Fruit fly (Drosophila melanogaster) whole organism, embryonic: ENCODE data around the gene PGRP-LA.
A peak's percentile ranks its signal among the peaks of the same experiment; 100 is the strongest.

ENCODE experiments used
- CG10147 ChIP-seq: fragments of 200-800 bp; sonication (Bioruptor generic); optimal IDR thresholded peaks from 2 replicates; lab custom pipeline; 2019; ENCODE audit warnings: missing biosample characterization, mild to moderate bottlenecking, missing genetic modification characterization, moderate library complexity
- CG10543 ChIP-seq: fragments of 200-800 bp; sonication (Bioruptor generic); optimal IDR thresholded peaks from 3 replicates; lab custom pipeline; 2017; ENCODE audit warnings: missing biosample characterization, mild to moderate bottlenecking, missing genetic modification characterization, moderate library complexity
- CG12104 ChIP-seq: fragments of 200-800 bp; sonication (Bioruptor generic); optimal IDR thresholded peaks from 3 replicates; lab custom pipeline; 2016; ENCODE audit warnings: missing biosample characterization, missing genetic modification characterization
- CG12659 ChIP-seq: fragments of 200-800 bp; sonication (Bioruptor generic); optimal IDR thresholded peaks from 3 replicates; lab custom pipeline; 2017; ENCODE audit warnings: mild to moderate bottlenecking, missing biosample characterization, missing genetic modification reagents, missing genetic modification characterization
- CG13123 ChIP-seq: fragments of 200-800 bp; sonication (Bioruptor generic); optimal IDR thresholded peaks from 2 replicates; lab custom pipeline; 2016; ENCODE audit warnings: missing biosample characterization, missing genetic modification characterization
- CG15011 ChIP-seq: fragments of 200-800 bp; sonication (Bioruptor generic); optimal IDR thresholded peaks from 3 replicates; lab custom pipeline; 2018; ENCODE audit warnings: missing biosample characterization, mild to moderate bottlenecking, missing genetic modification characterization
- CG15479 ChIP-seq: fragments of 200-800 bp; sonication (Bioruptor generic); optimal IDR thresholded peaks from 3 replicates; lab custom pipeline; 2019; ENCODE audit warnings: missing biosample characterization, mild to moderate bottlenecking, missing genetic modification characterization, moderate library complexity
- CG17612 ChIP-seq: fragments of 200-800 bp; sonication (Bioruptor generic); IDR thresholded peaks from 2 replicates; pipeline ENCODE4 v1.3.6; 2022; ENCODE audit warnings: missing biosample characterization, missing genetic modification characterization
- CG1792 ChIP-seq: fragments of 200-800 bp; sonication (Bioruptor generic); optimal IDR thresholded peaks from 2 replicates; lab custom pipeline; 2016; ENCODE audit warnings: missing biosample characterization, missing genetic modification characterization
- CG18476 ChIP-seq: fragments of 200-800 bp; sonication (Bioruptor generic); optimal IDR thresholded peaks from 2 replicates; lab custom pipeline; 2016; ENCODE audit warnings: missing biosample characterization, mild to moderate bottlenecking, missing genetic modification characterization
- CG18619 ChIP-seq: fragments of 200-800 bp; sonication (Bioruptor generic); optimal IDR thresholded peaks from 3 replicates; lab custom pipeline; 2017; ENCODE audit warnings: missing biosample characterization, mild to moderate bottlenecking, missing genetic modification characterization
- CG2129 ChIP-seq: fragments of 200-800 bp; sonication (Bioruptor generic); IDR thresholded peaks from 2 replicates; pipeline ENCODE4 v1.3.6; 2022; ENCODE audit warnings: missing biosample characterization, missing genetic modification characterization; ENCODE audit not compliant: partially characterized antibody
- CG31441 ChIP-seq: fragments of 200-800 bp; sonication (Bioruptor generic); IDR thresholded peaks from 2 replicates; pipeline ENCODE4 v1.3.6; 2022; ENCODE audit warnings: missing biosample characterization, missing genetic modification characterization
- CG3838 ChIP-seq: fragments of 200-800 bp; sonication (Bioruptor generic); optimal IDR thresholded peaks from 3 replicates; lab custom pipeline; 2016; ENCODE audit warnings: missing biosample characterization, missing genetic modification characterization
- CG3847 ChIP-seq: fragments of 200-800 bp; sonication (Bioruptor generic); IDR thresholded peaks from 2 replicates; pipeline ENCODE4 v1.3.6; 2022; ENCODE audit warnings: missing biosample characterization, missing genetic modification characterization
- CG4854 ChIP-seq: fragments of 200-800 bp; sonication (Bioruptor generic); optimal IDR thresholded peaks from 2 replicates; lab custom pipeline; 2016; ENCODE audit warnings: missing biosample characterization, missing genetic modification characterization, inconsistent platforms
- CG6813 ChIP-seq: fragments of 200-800 bp; sonication (Bioruptor generic); optimal IDR thresholded peaks from 2 replicates; lab custom pipeline; 2017; ENCODE audit warnings: missing biosample characterization, missing genetic modification characterization, mild to moderate bottlenecking, moderate library complexity, missing genetic modification reagents
- CG7556 ChIP-seq: fragments of 200-800 bp; sonication (Bioruptor generic); optimal IDR thresholded peaks from 2 replicates; lab custom pipeline; 2017; ENCODE audit warnings: missing biosample characterization, mild to moderate bottlenecking, missing genetic modification characterization
- CG8089 ChIP-seq: fragments of 200-800 bp; sonication (Bioruptor generic); optimal IDR thresholded peaks from 3 replicates; lab custom pipeline; 2016; ENCODE audit warnings: missing biosample characterization, missing genetic modification characterization
- CTCF ChIP-seq: fragments of 200-800 bp; sonication (Bioruptor generic); optimal IDR thresholded peaks from 2 replicates; lab custom pipeline; 2017; ENCODE audit warnings: missing biosample characterization, mild to moderate bottlenecking, missing genetic modification characterization, moderate library complexity
- Dbx ChIP-seq: fragments of 200-800 bp; sonication (Bioruptor generic); IDR thresholded peaks from 3 replicates; pipeline ENCODE4 v1.3.6; 2022; ENCODE audit warnings: missing biosample characterization, missing genetic modification characterization
- Dp ChIP-seq: fragments of 200-800 bp; sonication (Bioruptor generic); optimal IDR thresholded peaks from 2 replicates; lab custom pipeline; 2018; ENCODE audit warnings: missing biosample characterization, mild to moderate bottlenecking, missing genetic modification characterization, moderate library complexity
- Drgx ChIP-seq: fragments of 200-800 bp; sonication (Bioruptor generic); IDR thresholded peaks from 2 replicates; pipeline ENCODE4 v1.3.6; 2022; ENCODE audit warnings: missing biosample characterization, missing genetic modification characterization
- Hmx ChIP-seq: fragments of 200-800 bp; sonication (Bioruptor generic); optimal IDR thresholded peaks from 2 replicates; lab custom pipeline; 2016; ENCODE audit warnings: missing biosample characterization, missing genetic modification characterization
- Hsf ChIP-seq: fragments of 200-800 bp; sonication (Bioruptor generic); optimal IDR thresholded peaks from 3 replicates; lab custom pipeline; 2016; ENCODE audit warnings: missing biosample characterization, missing genetic modification characterization
- PHDP ChIP-seq: fragments of 200-800 bp; sonication (Bioruptor generic); optimal IDR thresholded peaks from 3 replicates; lab custom pipeline; 2018; ENCODE audit warnings: missing biosample characterization, mild to moderate bottlenecking, missing genetic modification characterization, moderate library complexity
- Rfx ChIP-seq: fragments of 200-800 bp; sonication (Bioruptor generic); IDR thresholded peaks from 2 replicates; pipeline ENCODE4 v1.3.6; 2022; ENCODE audit warnings: missing biosample characterization, missing genetic modification characterization
- Stat92E ChIP-seq, 3 experiments: fragments of >200 bp in 2 of 3; fragments of 200-800 bp in 1 of 3; sonication (Bioruptor generic) in 1 of 3; optimal IDR thresholded peaks; 2 replicates each; lab custom pipeline; 2017 to 2019; ENCODE audit warnings: missing biosample characterization in 3 of 3, missing genetic modification characterization in 3 of 3, mild to moderate bottlenecking in 1 of 3, moderate library complexity in 1 of 3
- Vsx1 ChIP-seq: fragments of 200-800 bp; sonication (Bioruptor generic); optimal IDR thresholded peaks from 2 replicates; lab custom pipeline; 2017; ENCODE audit warnings: missing biosample characterization, mild to moderate bottlenecking, missing genetic modification characterization, missing genetic modification reagents
- az2 ChIP-seq: fragments of 200-800 bp; sonication (Bioruptor generic); optimal IDR thresholded peaks from 3 replicates; lab custom pipeline; 2016; ENCODE audit warnings: missing biosample characterization, missing genetic modification characterization
- caup ChIP-seq: fragments of 200-800 bp; sonication (Bioruptor generic); optimal IDR thresholded peaks from 3 replicates; lab custom pipeline; 2017; ENCODE audit warnings: missing biosample characterization, mild to moderate bottlenecking, missing genetic modification characterization, moderate library complexity; ENCODE audit not compliant: severe bottlenecking
- fd96Cb ChIP-seq: fragments of 200-800 bp; sonication (Bioruptor generic); optimal IDR thresholded peaks from 2 replicates; lab custom pipeline; 2018; ENCODE audit warnings: missing biosample characterization, mild to moderate bottlenecking, missing genetic modification characterization, moderate library complexity
- her ChIP-seq: fragments of 200-800 bp; sonication (Bioruptor generic); optimal IDR thresholded peaks from 2 replicates; lab custom pipeline; 2016; ENCODE audit warnings: missing biosample characterization, missing genetic modification characterization
- hth ChIP-seq: fragments of >200 bp; optimal IDR thresholded peaks from 2 replicates; lab custom pipeline; 2017; ENCODE audit warnings: inconsistent platforms
- inv ChIP-seq: fragments of 200-800 bp; sonication (Bioruptor generic); IDR thresholded peaks from 2 replicates; pipeline ENCODE4 v1.3.6; 2022; ENCODE audit warnings: missing biosample characterization, missing genetic modification characterization; ENCODE audit not compliant: partially characterized antibody
- ken ChIP-seq: fragments of 200-800 bp; sonication (Bioruptor generic); IDR thresholded peaks from 3 replicates; pipeline ENCODE4 v1.3.6; 2022; ENCODE audit warnings: missing biosample characterization, missing genetic modification characterization
- lov ChIP-seq, 2 experiments: fragments of 200-800 bp in 1 of 2; fragments of >200 bp in 1 of 2; sonication (Bioruptor generic) in 1 of 2; IDR thresholded peaks in 1 of 2; optimal IDR thresholded peaks in 1 of 2; 2 replicates in 1 of 2; 3 replicates in 1 of 2; pipeline versions ENCODE4 v1.3.6 to Lab custom; 2017 to 2022; ENCODE audit warnings: missing biosample characterization in 1 of 2, missing genetic modification characterization in 1 of 2
- mirr ChIP-seq: fragments of 200-800 bp; sonication (Bioruptor generic); optimal IDR thresholded peaks from 3 replicates; lab custom pipeline; 2018; ENCODE audit warnings: missing biosample characterization, mild to moderate bottlenecking, missing genetic modification characterization
- nmo ChIP-seq: fragments of 200-800 bp; sonication (Bioruptor generic); optimal IDR thresholded peaks from 2 replicates; lab custom pipeline; 2018; ENCODE audit warnings: missing biosample characterization, mild to moderate bottlenecking, missing genetic modification characterization, moderate library complexity
- otp ChIP-seq: fragments of 200-800 bp; sonication (Bioruptor generic); IDR thresholded peaks from 3 replicates; pipeline ENCODE4, ENCODE4 v1.3.6; 2022; ENCODE audit warnings: missing biosample characterization, missing genetic modification characterization
- pzg ChIP-seq: fragments of 200-800 bp; sonication (Bioruptor generic); optimal IDR thresholded peaks from 3 replicates; lab custom pipeline; 2018; ENCODE audit warnings: missing biosample characterization, mild to moderate bottlenecking, missing genetic modification characterization, moderate library complexity
- ro ChIP-seq: fragments of 200-800 bp; sonication (Bioruptor generic); IDR thresholded peaks from 2 replicates; pipeline ENCODE4 v1.3.6; 2022; ENCODE audit warnings: missing biosample characterization, missing genetic modification characterization
- sc ChIP-seq, 3 experiments: fragments of >200 bp in 2 of 3; fragments of 200-800 bp in 1 of 3; sonication (Bioruptor generic) in 1 of 3; optimal IDR thresholded peaks; 2 replicates in 2 of 3; 3 replicates in 1 of 3; lab custom pipeline; 2017; ENCODE audit warnings: mild to moderate bottlenecking in 1 of 3, missing biosample characterization in 1 of 3, missing genetic modification characterization in 1 of 3, missing genetic modification reagents in 1 of 3
- schlank ChIP-seq: fragments of 200-800 bp; sonication (Bioruptor generic); optimal IDR thresholded peaks from 2 replicates; lab custom pipeline; 2018; ENCODE audit warnings: missing biosample characterization, mild to moderate bottlenecking, missing genetic modification characterization
- sens-2 ChIP-seq: fragments of 200-800 bp; sonication (Bioruptor generic); IDR thresholded peaks from 2 replicates; pipeline ENCODE4 v1.3.6; 2022; ENCODE audit warnings: missing biosample characterization, missing genetic modification characterization
- sima ChIP-seq: fragments of 200-800 bp; sonication (Bioruptor generic); optimal IDR thresholded peaks from 2 replicates; lab custom pipeline; 2016; ENCODE audit warnings: missing biosample characterization, missing genetic modification characterization
- sna ChIP-seq: fragments of 200-800 bp; sonication (Bioruptor generic); IDR thresholded peaks from 2 replicates; pipeline ENCODE4 v1.3.6; 2022; ENCODE audit warnings: missing biosample characterization, missing genetic modification characterization; ENCODE audit not compliant: partially characterized antibody
- vfl ChIP-seq: fragments of 200-800 bp; sonication (Bioruptor generic); optimal IDR thresholded peaks from 2 replicates; lab custom pipeline; 2016; ENCODE audit warnings: missing biosample characterization, missing genetic modification characterization
- zfh2 ChIP-seq: fragments of 200-800 bp; sonication (Bioruptor generic); optimal IDR thresholded peaks from 2 replicates; lab custom pipeline; 2016; ENCODE audit warnings: missing biosample characterization, missing genetic modification characterization

The PGRP-LA gene

dm6 chr3L:9372278-9372975, 38.3 kb downstream of the PGRP-LA start, which contains the start of the genes Hsp67Bc, CG4456 and Hsp22 (continued):
- TF ChIP-seq nmo, result no peak
- no peak for TF ChIP-seq Hmx (GFP tag; lab: Kevin White, UChicago)
- TF ChIP-seq az2 (GFP tag; lab: Kevin White, UChicago), result no peak
- no peak for TF ChIP-seq otp (GFP tag; lab: Robert Waterston, UW)
- TF ChIP-seq CG6813 (GFP tag; lab: Kevin White, UChicago), result no peak
- no peak for TF ChIP-seq vfl
- no peak for TF ChIP-seq schlank (tag; lab: Kevin White, UChicago)
- TF ChIP-seq caup, result no peak
- TF ChIP-seq lov (optimal IDR thresholded peaks at IDR 0.05; lab: Kevin White, UChicago), result no peak
- no peak for TF ChIP-seq lov (GFP tag; IDR thresholded peaks at IDR 0.05; lab: Robert Waterston, UW)
- no peak for TF ChIP-seq ro
- no peak for TF ChIP-seq CG7556 (GFP tag; lab: Kevin White, UChicago)
- no peak for TF ChIP-seq hth (lab: Kevin White, UChicago)
- TF ChIP-seq mirr, result no peak
- no peak for TF ChIP-seq pzg
- no peak for TF ChIP-seq CG18476 (GFP tag; lab: Kevin White, UChicago)
- no peak for TF ChIP-seq CG15479 (GFP tag; lab: Kevin White, UChicago)
- no peak for TF ChIP-seq CG10543
- TF ChIP-seq Dbx (GFP tag; lab: Robert Waterston, UW), result no peak
- no peak for TF ChIP-seq CG31441
- TF ChIP-seq CG4854 (GFP tag; lab: Kevin White, UChicago), result no peak
- no peak for TF ChIP-seq Stat92E (GFP tag; optimal IDR thresholded peaks at IDR 0.05; lab: Kevin White, UChicago)
- no peak for TF ChIP-seq CG17612
- TF ChIP-seq CG1792, result peak; percentile 1
- no peak for TF ChIP-seq PHDP (tag; lab: Kevin White, UChicago)
- TF ChIP-seq zfh2 (GFP tag; lab: Kevin White, UChicago), result no peak
- TF ChIP-seq inv (GFP tag; lab: Robert Waterston, UW), result no peak
- TF ChIP-seq CG2129 (GFP tag; lab: Robert Waterston, UW), result no peak
- TF ChIP-seq CG12104 (GFP tag; lab: Kevin White, UChicago), result no peak
- no peak for TF ChIP-seq ken (GFP tag; lab: Robert Waterston, UW)
- TF ChIP-seq CTCF (GFP tag; lab: Kevin White, UChicago), result peak; percentile 5
- no peak for TF ChIP-seq sima (GFP tag; lab: Kevin White, UChicago)
- peak; percentile 13 for TF ChIP-seq CG15011 (GFP tag; lab: Kevin White, UChicago)
- no peak for TF ChIP-seq sc (optimal IDR thresholded peaks at IDR 0.05; lab: Kevin White, UChicago)
- TF ChIP-seq sc (GFP tag; optimal IDR thresholded peaks at IDR 0.05; lab: Kevin White, UChicago), result no peak
- no peak for TF ChIP-seq CG13123 (GFP tag; lab: Kevin White, UChicago)
- no peak for TF ChIP-seq her (GFP tag; lab: Kevin White, UChicago)
- TF ChIP-seq sna (GFP tag; lab: Robert Waterston, UW), result no peak
- no peak for TF ChIP-seq Drgx
- 0 out of 2 replicates have a peak, but pooled peaks have one; percentile 14 for TF ChIP-seq Rfx
- TF ChIP-seq CG3847, result no peak
- TF ChIP-seq Hsf, result no peak
- TF ChIP-seq CG10147, result no peak
- TF ChIP-seq CG12659, result no peak
- no peak for TF ChIP-seq Vsx1 (GFP tag; lab: Kevin White, UChicago)
- TF ChIP-seq sens-2 (GFP tag; lab: Robert Waterston, UW), result no peak
- TF ChIP-seq CG18619 (GFP tag; lab: Kevin White, UChicago), result no peak
- TF ChIP-seq Dp (GFP tag; lab: Kevin White, UChicago), result no peak
- TF ChIP-seq fd96Cb, result no peak
- TF ChIP-seq CG3838 (GFP tag; lab: Kevin White, UChicago), result no peak
- TF ChIP-seq CG8089 (GFP tag; lab: Kevin White, UChicago), result no peak
